Worm (Caenorhabditis elegans): Measurements from ENCODE around the gene coq-2.

coq-2 gene

ce11 chrIII:6895166-6895565 lies 40.6 kb upstream of the coq-2 start (continued):
- no peak for TF ChIP-seq unc-130 (GFP tag; optimal IDR thresholded peaks at IDR 0.05)
- TF ChIP-seq daf-16 (GFP tag; optimal IDR thresholded peaks at IDR 0.05), result peak; percentile 64 to 70
- peak; percentile 76 for TF ChIP-seq daf-16 (tag; optimal IDR thresholded peaks at IDR 0.05)
- no peak for TF ChIP-seq ZK337.2 (GFP tag; IDR thresholded peaks at IDR 0.05)
- TF ChIP-seq lin-13 (GFP tag; optimal IDR thresholded peaks at IDR 0.05), result peak; percentile 37
- no peak for TF ChIP-seq lin-29 (GFP tag; IDR thresholded peaks at IDR 0.05)
- no peak for TF ChIP-seq jun-1 (tag; optimal IDR thresholded peaks at IDR 0.05)
- peak; percentile 89 for TF ChIP-seq nhr-28 (tag; optimal IDR thresholded peaks at IDR 0.05)
- no peak for TF ChIP-seq ctbp-1 (GFP tag; IDR thresholded peaks at IDR 0.05)
- peak; percentile 43 to 84 for TF ChIP-seq lsy-2 (tag; optimal IDR thresholded peaks at IDR 0.05)
- TF ChIP-seq ceh-82 (tag; optimal IDR thresholded peaks at IDR 0.05), result no peak
- TF ChIP-seq F26F4.8 (GFP tag; conservative IDR thresholded peaks at IDR 0.05), result no peak
- TF ChIP-seq madf-9 (GFP tag; conservative IDR thresholded peaks at IDR 0.05), result no peak
- TF ChIP-seq nhr-237 (tag; optimal IDR thresholded peaks at IDR 0.05), result no peak
- TF ChIP-seq arid-1 (GFP tag; conservative IDR thresholded peaks at IDR 0.05), result 0 out of 2 replicates have a peak, but pooled peaks have one; percentile 44
- no peak for TF ChIP-seq dmd-8 (GFP tag; IDR thresholded peaks at IDR 0.05)
- peak; percentile 83 for TF ChIP-seq nhr-48 (tag; optimal IDR thresholded peaks at IDR 0.05)
- no peak for TF ChIP-seq mdt-29 (GFP tag; IDR thresholded peaks at IDR 0.05)
- no peak for TF ChIP-seq daf-19 (GFP tag; conservative IDR thresholded peaks at IDR 0.05)
- no peak for TF ChIP-seq duxl-1 (tag; optimal IDR thresholded peaks at IDR 0.05; ENCODE audit: poor library complexity)
- TF ChIP-seq lin-15B (tag; optimal IDR thresholded peaks at IDR 0.05), result no peak
- no peak for TF ChIP-seq fkh-10 (GFP tag; optimal IDR thresholded peaks at IDR 0.05)
- TF ChIP-seq pqm-1 (tag; optimal IDR thresholded peaks at IDR 0.05), result peak; percentile 46
- no peak for TF ChIP-seq nhr-41 (GFP tag; IDR thresholded peaks at IDR 0.05)
- no peak for TF ChIP-seq ZK546.5 (tag; optimal IDR thresholded peaks at IDR 0.05)
- no peak for TF ChIP-seq spr-3 (GFP tag; optimal IDR thresholded peaks at IDR 0.05)
- TF ChIP-seq mep-1 (tag; optimal IDR thresholded peaks at IDR 0.05), result peak; percentile 65
- TF ChIP-seq nhr-25 (tag; optimal IDR thresholded peaks at IDR 0.05; ENCODE audit: borderline replicate concordance, insufficient read depth), result no peak
- no peak for TF ChIP-seq zip-11 (GFP tag; IDR thresholded peaks at IDR 0.05)
- peak; percentile 38; the same call in 1 of the 2 replicates for TF ChIP-seq hmg-1.1 (GFP tag; IDR thresholded peaks at IDR 0.05)
- TF ChIP-seq lir-3 (tag; optimal IDR thresholded peaks at IDR 0.05), result no peak
- TF ChIP-seq daf-12 (tag; optimal IDR thresholded peaks at IDR 0.05), result no peak
- no peak for TF ChIP-seq tag-97 (GFP tag; IDR thresholded peaks at IDR 0.05)
- TF ChIP-seq nhr-111 (GFP tag; optimal IDR thresholded peaks at IDR 0.05), result no peak
- 0 out of 2 replicates have a peak, but pooled peaks have one; percentile 47 for TF ChIP-seq ceh-20 (GFP tag; IDR thresholded peaks at IDR 0.05)
- peak; percentile 63 for TF ChIP-seq nhr-102 (tag; optimal IDR thresholded peaks at IDR 0.05)
- TF ChIP-seq ztf-11 (tag; optimal IDR thresholded peaks at IDR 0.05), result no peak
- TF ChIP-seq mxl-3 (GFP tag; optimal IDR thresholded peaks at IDR 0.05), result peak; percentile 40
- no peak for TF ChIP-seq snpc-1.2 (GFP tag; IDR thresholded peaks at IDR 0.05)
- TF ChIP-seq F49E8.2 (tag; optimal IDR thresholded peaks at IDR 0.05; ENCODE audit: borderline replicate concordance), result no peak
- TF ChIP-seq ceh-62 (tag; optimal IDR thresholded peaks at IDR 0.05), result no peak
- TF ChIP-seq ceh-28 (tag; optimal IDR thresholded peaks at IDR 0.05), result no peak
- no peak for TF ChIP-seq ceh-32 (tag; optimal IDR thresholded peaks at IDR 0.05; ENCODE audit: poor library complexity)
- TF ChIP-seq dve-1 (tag; optimal IDR thresholded peaks at IDR 0.05; ENCODE audit: insufficient read depth), result peak; percentile 94
- TF ChIP-seq unc-62 (GFP tag; optimal IDR thresholded peaks at IDR 0.05 in 1 of 2), result peak in 1 of 2 experiments; percentile 99
- TF ChIP-seq unc-62 (tag; optimal IDR thresholded peaks at IDR 0.05), result no peak
- no peak for TF ChIP-seq Y75B8A.6 (GFP tag; IDR thresholded peaks at IDR 0.05)
- TF ChIP-seq tra-1 (GFP tag; IDR thresholded peaks at IDR 0.05), result peak; percentile 69; the same call in 1 of the 2 replicates
- no peak for TF ChIP-seq fos-1 (tag; optimal IDR thresholded peaks at IDR 0.05)
- TF ChIP-seq zag-1 (tag; optimal IDR thresholded peaks at IDR 0.05), result no peak
- TF ChIP-seq D1046.2 (GFP tag; IDR thresholded peaks at IDR 0.05), result no peak
- no peak for TF ChIP-seq lin-39 (tag; optimal IDR thresholded peaks at IDR 0.05)

Measured in whole organism, L4 larva.